Fruit fly (Drosophila melanogaster) whole organism, wandering third instar larva: ENCODE results near the gene tobi.

Experiments
- CG32264 ChIP-seq: fragments of 200-800 bp; sonication (Bioruptor generic); optimal IDR thresholded peaks from 2 replicates; lab custom pipeline; 2016; ENCODE audit warnings: missing biosample characterization, missing genetic modification characterization
- GATAd ChIP-seq: sonication (Bioruptor generic); optimal IDR thresholded peaks from 2 replicates; lab custom pipeline; 2016; ENCODE audit warnings: missing biosample characterization, missing genetic modification characterization
- Vsx2 ChIP-seq: fragments of 200-300, 225-300 bp; sonication (Bioruptor generic); optimal IDR thresholded peaks from 2 replicates; lab custom pipeline; 2018; ENCODE audit warnings: missing biosample characterization, missing genetic modification characterization; ENCODE audit not compliant: partially characterized antibody
- foxo ChIP-seq, 2 experiments: fragments of 200-800 bp; sonication (Bioruptor generic); optimal IDR thresholded peaks; 2 replicates in 1 of 2; 3 replicates in 1 of 2; lab custom pipeline; 2016 to 2017; ENCODE audit warnings: missing biosample characterization in 2 of 2, missing genetic modification characterization in 2 of 2
- pan ChIP-seq: fragments of >200 bp; optimal IDR thresholded peaks from 2 replicates; lab custom pipeline; 2017
- sv ChIP-seq: fragments of 200-800 bp; sonication (Bioruptor generic); optimal IDR thresholded peaks from 3 replicates; lab custom pipeline; 2016; ENCODE audit warnings: missing biosample characterization, missing genetic modification characterization

- no peak for TF ChIP-seq Vsx2 (GFP tag; lab: Kevin White, UChicago)
- TF ChIP-seq pan (lab: Kevin White, UChicago) = no peak
- TF ChIP-seq CG32264 (GFP tag; lab: Kevin White, UChicago) = no peak
- TF ChIP-seq GATAd (GFP tag; lab: Kevin White, UChicago) = no peak
- no peak for TF ChIP-seq foxo (GFP tag; optimal IDR thresholded peaks at IDR 0.05; lab: Kevin White, UChicago)
- no peak for TF ChIP-seq sv (GFP tag; lab: Kevin White, UChicago)
Measured at dm6 chr3R:25297678-25298077, 49.0 kb downstream of the tobi start, which contains the start of gene CG31097.
